ENCODE assay signal across 3 worm cellular contexts in genomic region chrX:2483078-2483477, ce11.
TF ChIP-seq lines count a peak whose summit lies in the region.

K02E10.4 (plus strand) TSS chrX:2483263.

TF ChIP-seq in whole organism, L1 larva, 84 proteins besides CTCF, POLR2A, EP300 and RAD21:
- TF ChIP-seq jun-1 (tag; optimal IDR thresholded peaks at IDR 0.05; lab: Kevin White, UChicago): no peak
- TF ChIP-seq skn-1 (tag; optimal IDR thresholded peaks at IDR 0.05; lab: Kevin White, UChicago): no peak
- no peak for TF ChIP-seq nhr-237 (tag; optimal IDR thresholded peaks at IDR 0.05; lab: Kevin White, UChicago)
- no peak for TF ChIP-seq mdl-1 (tag; optimal IDR thresholded peaks at IDR 0.05; lab: Kevin White, UChicago)
- no peak for TF ChIP-seq elt-2 (tag; optimal IDR thresholded peaks at IDR 0.05; lab: Kevin White, UChicago)
- peak in 1 of 6 experiments; percentile 9 for TF ChIP-seq elt-3 (tag; optimal IDR thresholded peaks at IDR 0.05; lab: Kevin White, UChicago)
- TF ChIP-seq blmp-1 (tag; optimal IDR thresholded peaks at IDR 0.05; lab: Kevin White, UChicago): peak; percentile 95

TF ChIP-seq in whole organism, L3 larva, 47 proteins besides CTCF, POLR2A, EP300 and RAD21:
- no peak for TF ChIP-seq eor-1 (tag; optimal IDR thresholded peaks at IDR 0.05; lab: Kevin White, UChicago)
- TF ChIP-seq nhr-23 (tag; optimal IDR thresholded peaks at IDR 0.05; lab: Kevin White, UChicago): peak; percentile 46

TF ChIP-seq in whole organism, mixed stage, embryonic, 35 proteins besides CTCF, POLR2A, EP300 and RAD21:
- TF ChIP-seq elt-1 (tag; optimal IDR thresholded peaks at IDR 0.05; lab: Kevin White, UChicago; ENCODE audit: borderline replicate concordance, insufficient read depth): peak; percentile 53
- TF ChIP-seq cnd-1 (tag; optimal IDR thresholded peaks at IDR 0.05; lab: Kevin White, UChicago): no peak
- no peak for TF ChIP-seq sptf-1 (tag; optimal IDR thresholded peaks at IDR 0.05; lab: Kevin White, UChicago)
